Fruit fly (Drosophila melanogaster): ENCODE results near the gene CG6299.

DNA sequence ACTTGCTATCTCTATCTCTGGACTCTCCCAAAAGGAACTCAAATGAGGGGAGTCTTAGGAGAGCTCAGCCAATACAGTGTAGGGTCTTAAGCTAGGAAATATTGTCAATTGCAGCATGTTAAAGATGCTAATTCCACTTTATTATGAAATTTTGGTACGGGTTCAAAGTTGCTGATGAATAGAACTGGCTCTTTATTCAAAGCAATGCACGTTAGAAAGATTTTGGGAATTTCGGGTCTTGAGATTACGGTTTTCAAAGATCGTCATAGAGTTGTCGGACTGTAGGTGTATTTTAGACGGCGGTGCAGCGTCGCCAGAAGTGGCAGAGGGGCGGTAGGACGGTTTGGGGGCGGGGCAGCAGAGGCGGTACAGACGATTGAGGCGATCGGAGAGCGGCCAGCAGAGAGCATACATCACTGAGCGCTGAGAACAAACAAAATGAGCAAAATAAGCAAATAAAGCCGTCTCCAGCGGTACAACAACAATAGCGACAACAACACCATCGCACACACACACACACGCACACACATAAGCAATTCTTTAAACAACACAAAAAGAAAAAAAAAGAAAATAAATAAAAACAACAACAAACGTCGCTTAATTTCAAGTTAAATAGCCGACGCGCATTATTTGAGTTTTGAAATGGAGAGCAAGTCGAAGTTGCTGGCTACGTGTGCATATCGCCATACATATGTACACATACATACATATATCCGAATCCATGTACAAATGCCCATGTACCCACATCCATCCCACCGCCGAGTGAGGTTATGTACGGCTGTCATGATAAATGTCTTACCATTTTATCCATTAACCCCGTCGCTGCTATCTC is 35.1 kb downstream of the CG6299 start:
- TF ChIP-seq psq (optimal IDR thresholded peaks at IDR 0.05) (no peak), ttk (optimal IDR thresholded peaks at IDR 0.05) (no peak), insv (optimal IDR thresholded peaks at IDR 0.05) (no peak), Myc (optimal IDR thresholded peaks at IDR 0.05) (no peak), h (optimal IDR thresholded peaks at IDR 0.05) (no peak), Sin3A (optimal IDR thresholded peaks at IDR 0.05) (no peak)

Data from Kc167 (cell line).